Worm (Caenorhabditis elegans) whole organism, early embryonic: Measurements from ENCODE around the gene F43H9.4.

ENCODE experiments used
- B0310.2 ChIP-seq: sonication (generic microtip); optimal IDR thresholded peaks from 2 replicates; lab custom pipeline; 2016; ENCODE audit warnings: mild to moderate bottlenecking, missing genetic modification characterization, missing compliant biosample characterization
- F13C5.2 ChIP-seq: sonication (generic microtip); optimal IDR thresholded peaks from 2 replicates; lab custom pipeline; 2017; ENCODE audit warnings: mild to moderate bottlenecking, missing genetic modification characterization, inconsistent platforms, missing compliant biosample characterization
- aly-1 ChIP-seq: sonication (generic microtip); optimal IDR thresholded peaks from 2 replicates; lab custom pipeline; 2016; ENCODE audit warnings: missing genetic modification characterization, missing compliant biosample characterization
- ama-1 ChIP-seq: fragments of 150-350 bp; optimal IDR thresholded peaks from 2 replicates; lab custom pipeline; 2014
- ceh-13 ChIP-seq: fragments of 200-800 bp; sonication (Bioruptor generic); optimal IDR thresholded peaks from 2 replicates; lab custom pipeline; 2018; ENCODE audit warnings: mild to moderate bottlenecking, missing genetic modification characterization, missing compliant biosample characterization
- ceh-36 ChIP-seq: sonication (generic microtip); optimal IDR thresholded peaks from 2 replicates; lab custom pipeline; 2016; ENCODE audit warnings: missing genetic modification characterization, inconsistent platforms, missing compliant biosample characterization
- ets-7 ChIP-seq: sonication (generic microtip); optimal IDR thresholded peaks from 2 replicates; lab custom pipeline; 2016; ENCODE audit warnings: missing genotype, missing genetic modification characterization, missing compliant biosample characterization
- flt-1 ChIP-seq: fragments of 200-800 bp; sonication (Bioruptor generic); IDR thresholded peaks from 2 replicates; pipeline ENCODE4 v1.3.6; 2022; ENCODE audit warnings: missing genetic modification characterization, missing compliant biosample characterization
- hmbx-1 ChIP-seq: sonication (generic microtip); optimal IDR thresholded peaks from 2 replicates; lab custom pipeline; 2016; ENCODE audit warnings: mild to moderate bottlenecking, missing genetic modification characterization, missing compliant biosample characterization
- hmg-4 ChIP-seq: fragments of 200-800 bp; sonication (Bioruptor generic); optimal IDR thresholded peaks from 2 replicates; lab custom pipeline; 2018; ENCODE audit warnings: mild to moderate bottlenecking, missing genetic modification characterization, missing compliant biosample characterization
- hnd-1 ChIP-seq: sonication (generic microtip); optimal IDR thresholded peaks from 2 replicates; lab custom pipeline; 2016; ENCODE audit warnings: missing genetic modification characterization, missing compliant biosample characterization
- pes-1 ChIP-seq: fragments of 200-800 bp; sonication (Bioruptor generic); IDR thresholded peaks from 2 replicates; pipeline ENCODE4 v1.3.6; 2022; ENCODE audit warnings: missing genetic modification reagents, missing genetic modification characterization, missing compliant biosample characterization
- scrt-1 ChIP-seq: fragments of 200-800 bp; sonication (Bioruptor generic); IDR thresholded peaks from 2 replicates; pipeline ENCODE4 v1.3.6; 2022; ENCODE audit warnings: missing genetic modification characterization, missing compliant biosample characterization
- sea-1 ChIP-seq: fragments of 200-800 bp; sonication (Bioruptor generic); conservative IDR thresholded peaks from 2 replicates; pipeline ENCODE4 v1.3.6; 2022; ENCODE audit warnings: missing genetic modification characterization, missing compliant biosample characterization
- tbx-11 ChIP-seq: fragments of 200-800 bp; sonication (Bioruptor generic); IDR thresholded peaks from 2 replicates; pipeline ENCODE4 v1.3.6; 2022; ENCODE audit warnings: missing genetic modification characterization, missing compliant biosample characterization
- tbx-37 ChIP-seq: fragments of 200-800 bp; sonication (Bioruptor generic); conservative IDR thresholded peaks from 2 replicates; pipeline ENCODE4 v1.3.6; 2022; ENCODE audit warnings: missing genetic modification reagents, missing genetic modification characterization, missing compliant biosample characterization
- tra-4 ChIP-seq: sonication (generic microtip); optimal IDR thresholded peaks from 2 replicates; lab custom pipeline; 2017; ENCODE audit warnings: missing genetic modification characterization, missing compliant biosample characterization

The F43H9.4 gene

DNA sequence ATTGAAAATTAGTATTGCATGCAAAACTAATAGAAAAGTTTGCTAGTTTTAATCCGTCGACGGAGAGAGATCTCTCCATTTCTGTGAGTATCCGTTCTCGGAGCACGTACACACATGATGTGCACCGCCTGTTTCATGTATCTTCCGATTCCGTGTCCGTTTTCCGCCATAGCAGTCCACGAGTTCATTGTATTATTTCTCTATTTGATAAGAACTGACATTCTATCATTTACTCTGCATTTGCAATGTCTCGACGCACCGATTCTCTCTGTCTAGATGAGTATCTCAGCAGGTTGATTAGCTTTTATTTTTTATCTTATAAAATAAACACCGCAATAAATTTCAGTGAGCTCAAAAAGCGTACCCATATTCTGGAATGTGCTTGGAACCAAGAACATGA, 7.6 kb upstream of the F43H9.4 start:
- TF ChIP-seq ceh-36 (tag; lab: Kevin White, UChicago), result no peak
- TF ChIP-seq hnd-1, result no peak
- no peak for TF ChIP-seq ama-1
- no peak for TF ChIP-seq scrt-1
- TF ChIP-seq tbx-11, result no peak
- TF ChIP-seq flt-1 (GFP tag; lab: Robert Waterston, UW), result no peak
- no peak for TF ChIP-seq sea-1 (GFP tag; lab: Robert Waterston, UW)
- TF ChIP-seq pes-1 (GFP tag; lab: Robert Waterston, UW), result no peak
- TF ChIP-seq hmg-4 (GFP tag; lab: Kevin White, UChicago), result no peak
- TF ChIP-seq hmbx-1 (tag; lab: Kevin White, UChicago), result no peak
- TF ChIP-seq ceh-13 (GFP tag; lab: Kevin White, UChicago), result no peak
- no peak for TF ChIP-seq ets-7 (tag; lab: Kevin White, UChicago)
- TF ChIP-seq B0310.2, result no peak
- TF ChIP-seq tbx-37 (GFP tag; lab: Robert Waterston, UW), result no peak
- TF ChIP-seq tra-4 (tag; lab: Kevin White, UChicago), result no peak
- no peak for TF ChIP-seq F13C5.2 (tag; lab: Kevin White, UChicago)
- TF ChIP-seq aly-1 (tag; lab: Kevin White, UChicago), result no peak

DNA sequence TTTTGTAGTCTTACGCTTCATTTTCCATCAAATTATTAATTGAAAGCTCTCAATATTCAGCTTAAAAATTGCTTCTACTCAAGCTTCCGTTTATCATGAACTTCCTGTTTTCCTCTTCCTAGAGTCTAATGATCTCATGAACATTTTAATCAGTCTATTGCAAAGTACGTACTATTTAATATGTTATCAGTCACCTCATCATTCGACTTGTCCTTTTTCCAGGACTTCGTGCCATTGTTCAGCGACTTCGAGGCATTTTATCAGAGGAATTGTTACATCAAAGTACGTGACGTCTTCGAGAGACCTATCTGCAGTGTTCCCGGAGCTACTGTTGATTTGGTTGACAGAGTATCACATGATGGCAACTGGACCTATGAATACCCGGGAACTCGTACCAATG, 6.7 kb upstream of the F43H9.4 start:
- no peak for TF ChIP-seq sea-1 (GFP tag; lab: Robert Waterston, UW)
- TF ChIP-seq scrt-1, result no peak
- TF ChIP-seq ceh-36 (tag; lab: Kevin White, UChicago), result no peak
- TF ChIP-seq flt-1 (GFP tag; lab: Robert Waterston, UW), result no peak
- no peak for TF ChIP-seq B0310.2
- TF ChIP-seq ets-7 (tag; lab: Kevin White, UChicago), result no peak
- no peak for TF ChIP-seq tbx-37 (GFP tag; lab: Robert Waterston, UW)
- TF ChIP-seq ceh-13 (GFP tag; lab: Kevin White, UChicago), result no peak
- no peak for TF ChIP-seq pes-1 (GFP tag; lab: Robert Waterston, UW)
- TF ChIP-seq tra-4 (tag; lab: Kevin White, UChicago), result no peak
- TF ChIP-seq aly-1 (tag; lab: Kevin White, UChicago), result no peak

DNA sequence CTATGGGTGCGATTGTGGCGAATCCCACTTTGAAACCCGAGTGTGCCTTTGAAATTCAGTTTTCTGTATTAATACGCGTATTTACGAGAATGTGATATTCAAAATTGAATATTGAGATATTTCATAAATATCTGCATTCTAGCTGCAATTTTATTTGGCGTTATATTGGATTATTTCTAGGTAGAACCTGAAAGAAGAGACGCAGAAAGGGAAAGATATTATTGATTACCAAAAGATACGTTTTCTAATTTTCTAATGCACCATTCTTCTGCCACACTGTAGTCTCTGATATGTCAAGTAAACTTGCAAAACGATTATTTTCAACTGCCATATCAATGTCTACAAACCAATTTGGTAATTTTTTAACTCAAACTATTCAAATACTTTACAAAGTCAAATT, 4.5 kb upstream of the F43H9.4 start, which contains the start of gene ech-3:
TSS of gene ech-3 (plus strand) at position 178 of the 400 bp plus-strand sequence.
- no peak for TF ChIP-seq flt-1 (GFP tag; lab: Robert Waterston, UW)
- no peak for TF ChIP-seq hmg-4 (GFP tag; lab: Kevin White, UChicago)
- no peak for TF ChIP-seq ceh-13 (GFP tag; lab: Kevin White, UChicago)
- TF ChIP-seq F13C5.2 (tag; lab: Kevin White, UChicago), result no peak

DNA sequence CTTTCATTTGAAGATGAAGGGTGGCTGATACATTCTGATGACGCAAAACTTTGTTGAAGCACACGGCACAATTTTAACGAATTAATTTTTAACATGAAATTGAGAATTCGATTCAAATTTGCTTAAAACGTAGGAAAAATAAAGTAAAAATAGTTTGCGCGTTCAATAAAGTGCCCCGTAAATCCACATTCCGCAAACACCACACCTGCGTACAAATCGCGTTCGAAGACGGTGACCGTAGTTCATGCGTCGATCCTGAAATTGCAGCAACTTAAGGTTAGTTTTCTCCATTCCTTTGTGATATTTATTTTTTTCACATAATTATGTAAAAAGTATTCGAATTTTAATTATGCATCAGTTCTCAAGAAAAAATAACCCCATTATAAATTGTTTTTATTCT, 1.8 kb upstream of the F43H9.4 start, which contains the start of gene F43H9.3:
TSS of gene F43H9.3 (minus strand) at position 189 of the 400 bp plus-strand sequence.
- TF ChIP-seq B0310.2, result no peak
- no peak for TF ChIP-seq hmbx-1 (tag; lab: Kevin White, UChicago)
- TF ChIP-seq ceh-13 (GFP tag; lab: Kevin White, UChicago), result no peak
- no peak for TF ChIP-seq tbx-37 (GFP tag; lab: Robert Waterston, UW)
- TF ChIP-seq aly-1 (tag; lab: Kevin White, UChicago), result no peak
- TF ChIP-seq tra-4 (tag; lab: Kevin White, UChicago), result no peak
- TF ChIP-seq F13C5.2 (tag; lab: Kevin White, UChicago), result no peak
- no peak for TF ChIP-seq pes-1 (GFP tag; lab: Robert Waterston, UW)
- no peak for TF ChIP-seq ets-7 (tag; lab: Kevin White, UChicago)
- no peak for TF ChIP-seq sea-1 (GFP tag; lab: Robert Waterston, UW)
- TF ChIP-seq scrt-1, result no peak
- no peak for TF ChIP-seq ceh-36 (tag; lab: Kevin White, UChicago)
- TF ChIP-seq tbx-11, result no peak
- TF ChIP-seq flt-1 (GFP tag; lab: Robert Waterston, UW), result no peak
- TF ChIP-seq hmg-4 (GFP tag; lab: Kevin White, UChicago), result no peak
- no peak for TF ChIP-seq hnd-1

DNA sequence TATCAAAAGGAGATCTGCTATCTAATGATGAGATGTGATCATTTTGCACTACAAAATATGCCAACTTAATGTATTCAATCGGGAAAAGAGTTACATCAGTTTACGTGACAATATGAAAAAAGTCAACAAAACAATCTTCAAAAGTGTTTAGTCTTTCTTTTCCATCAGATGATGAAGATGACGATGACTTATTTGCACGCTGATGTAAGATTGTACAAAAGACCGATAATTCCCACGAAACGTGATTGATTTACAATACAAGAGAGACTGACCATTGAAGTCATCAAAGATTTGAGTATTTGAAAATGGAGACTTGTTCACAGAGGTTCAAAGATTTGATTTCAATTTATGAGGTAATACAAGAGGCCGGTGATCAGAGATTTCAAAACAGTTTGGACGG, 1.2 kb upstream of the F43H9.4 start:
- TF ChIP-seq flt-1 (GFP tag; lab: Robert Waterston, UW) (no peak), ets-7 (tag; lab: Kevin White, UChicago) (no peak), ceh-13 (GFP tag; lab: Kevin White, UChicago) (no peak), F13C5.2 (tag; lab: Kevin White, UChicago) (no peak), tbx-11 (no peak), hnd-1 (no peak), scrt-1 (no peak), sea-1 (GFP tag; lab: Robert Waterston, UW) (no peak), pes-1 (GFP tag; lab: Robert Waterston, UW) (no peak), ceh-36 (tag; lab: Kevin White, UChicago) (no peak), ama-1 (no peak), tra-4 (tag; lab: Kevin White, UChicago) (no peak), tbx-37 (GFP tag; lab: Robert Waterston, UW) (no peak), hmg-4 (GFP tag; lab: Kevin White, UChicago) (no peak), B0310.2 (no peak), hmbx-1 (tag; lab: Kevin White, UChicago) (no peak), aly-1 (tag; lab: Kevin White, UChicago) (no peak)

DNA sequence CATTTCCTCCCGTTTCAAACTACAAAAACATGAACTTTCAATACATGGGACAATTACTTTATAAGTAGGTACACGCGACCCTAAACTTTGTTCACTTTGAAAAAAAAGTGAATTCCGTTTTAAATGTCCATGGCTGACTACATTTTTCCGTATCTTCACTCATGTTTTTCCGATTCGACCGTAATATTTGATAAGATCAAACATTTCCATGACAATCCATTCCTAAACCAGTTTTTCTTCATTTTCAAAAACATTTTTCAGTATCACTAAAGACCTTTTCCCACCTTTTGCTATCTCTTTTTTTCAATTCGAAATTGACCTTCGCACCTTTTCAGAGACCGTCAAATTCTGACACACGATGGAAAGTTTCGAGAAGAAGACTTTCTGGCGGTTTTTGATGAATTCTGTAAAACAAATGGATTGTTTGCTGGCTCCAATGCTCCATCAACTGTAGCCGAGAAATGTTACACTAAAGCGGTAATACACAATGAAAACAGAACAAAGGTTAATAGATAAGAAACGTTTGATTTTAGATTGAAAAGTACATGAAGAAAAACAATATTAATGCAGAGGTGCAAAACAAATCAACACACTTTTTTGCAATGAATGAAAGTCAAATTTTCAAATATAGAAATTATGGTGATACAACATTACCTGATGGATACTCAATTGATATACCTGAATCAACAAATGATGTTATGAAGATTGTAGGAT, 1.1 kb downstream of the F43H9.4 start:
- TF ChIP-seq tbx-37 (GFP tag; lab: Robert Waterston, UW) (no peak), sea-1 (GFP tag; lab: Robert Waterston, UW) (no peak), hmbx-1 (tag; lab: Kevin White, UChicago) (no peak), pes-1 (GFP tag; lab: Robert Waterston, UW) (no peak), ets-7 (tag; lab: Kevin White, UChicago) (no peak), tbx-11 (no peak), aly-1 (tag; lab: Kevin White, UChicago) (no peak), flt-1 (GFP tag; lab: Robert Waterston, UW) (no peak), ceh-36 (tag; lab: Kevin White, UChicago) (no peak), B0310.2 (no peak), hmg-4 (GFP tag; lab: Kevin White, UChicago) (no peak), ceh-13 (GFP tag; lab: Kevin White, UChicago) (no peak), ama-1 (no peak), F13C5.2 (tag; lab: Kevin White, UChicago) (no peak), tra-4 (tag; lab: Kevin White, UChicago) (no peak), scrt-1 (no peak), hnd-1 (no peak)
